Fruit fly (Drosophila melanogaster) whole organism, embryonic: ENCODE data around the gene Fas3.

Experiments used
- Antp ChIP-seq: fragments of 200-800 bp; sonication (Bioruptor generic); optimal IDR thresholded peaks from 3 replicates; lab custom pipeline; 2016; ENCODE audit warnings: missing biosample characterization, missing genetic modification characterization
- Atf6 ChIP-seq: fragments of 200-800 bp; sonication (Bioruptor generic); IDR thresholded peaks from 2 replicates; pipeline ENCODE4 v1.3.6; 2022; ENCODE audit warnings: missing biosample characterization, missing genetic modification characterization
- CG11398 ChIP-seq: fragments of 200-800 bp; sonication (Bioruptor generic); optimal IDR thresholded peaks from 2 replicates; lab custom pipeline; 2016; ENCODE audit warnings: missing biosample characterization, missing genetic modification characterization
- CG12155 ChIP-seq: fragments of 200-800 bp; sonication (Bioruptor generic); optimal IDR thresholded peaks from 3 replicates; lab custom pipeline; 2016; ENCODE audit warnings: missing biosample characterization, missing genetic modification characterization
- CG12299 ChIP-seq: fragments of 200-800 bp; sonication (Bioruptor generic); optimal IDR thresholded peaks from 2 replicates; lab custom pipeline; 2018; ENCODE audit warnings: missing biosample characterization, mild to moderate bottlenecking, missing genetic modification characterization
- CG13424 ChIP-seq: fragments of 200-800 bp; sonication (Bioruptor generic); optimal IDR thresholded peaks from 2 replicates; lab custom pipeline; 2019; ENCODE audit warnings: missing biosample characterization, mild to moderate bottlenecking, missing genetic modification characterization, moderate library complexity
- CG14014 ChIP-seq: fragments of 200-800 bp; sonication (Bioruptor generic); IDR thresholded peaks from 2 replicates; pipeline ENCODE4 v1.3.6; 2022; ENCODE audit warnings: missing biosample characterization, missing genetic modification characterization
- CG15073 ChIP-seq: fragments of 200-800 bp; sonication (Bioruptor generic); optimal IDR thresholded peaks from 2 replicates; lab custom pipeline; 2016; ENCODE audit warnings: missing biosample characterization, missing genetic modification characterization
- CG16779 ChIP-seq: fragments of 200-800 bp; sonication (Bioruptor generic); IDR thresholded peaks from 2 replicates; pipeline ENCODE4 v1.3.6; 2022; ENCODE audit warnings: missing biosample characterization, missing genetic modification characterization
- CG16815 ChIP-seq: fragments of 200-800 bp; sonication (Bioruptor generic); optimal IDR thresholded peaks from 3 replicates; lab custom pipeline; 2017; ENCODE audit warnings: missing biosample characterization, mild to moderate bottlenecking, missing genetic modification characterization
- CG18262 ChIP-seq: fragments of 200-800 bp; optimal IDR thresholded peaks from 3 replicates; lab custom pipeline; 2019; ENCODE audit warnings: missing biosample characterization, mild to moderate bottlenecking, missing genetic modification characterization, moderate library complexity
- CG18476 ChIP-seq: fragments of 200-800 bp; sonication (Bioruptor generic); optimal IDR thresholded peaks from 2 replicates; lab custom pipeline; 2016; ENCODE audit warnings: missing biosample characterization, mild to moderate bottlenecking, missing genetic modification characterization
- CG2875 ChIP-seq: fragments of 200-800 bp; sonication (Bioruptor generic); optimal IDR thresholded peaks from 2 replicates; lab custom pipeline; 2017; ENCODE audit warnings: missing biosample characterization, mild to moderate bottlenecking, missing genetic modification characterization, missing genetic modification reagents
- CG4360 ChIP-seq: fragments of 200-800 bp; sonication (Bioruptor generic); IDR thresholded peaks from 2 replicates; pipeline ENCODE4 v1.3.6; 2022; ENCODE audit warnings: missing biosample characterization, missing genetic modification characterization
- CG4707 ChIP-seq: fragments of 200-800 bp; sonication (Bioruptor generic); optimal IDR thresholded peaks from 2 replicates; lab custom pipeline; 2018; ENCODE audit warnings: missing biosample characterization, mild to moderate bottlenecking, missing genetic modification characterization, moderate library complexity
- CG5245 ChIP-seq: fragments of 200-800 bp; sonication (Bioruptor generic); optimal IDR thresholded peaks from 3 replicates; lab custom pipeline; 2016; ENCODE audit warnings: missing biosample characterization, missing genetic modification characterization
- CG6175 ChIP-seq: fragments of 200-800 bp; sonication (Bioruptor generic); IDR thresholded peaks from 3 replicates; pipeline ENCODE4 v1.3.6; 2022; ENCODE audit warnings: missing biosample characterization, missing genetic modification characterization
- CG6689 ChIP-seq: fragments of 200-800 bp; sonication (Bioruptor generic); IDR thresholded peaks from 2 replicates; pipeline ENCODE4 v1.3.6; 2022; ENCODE audit warnings: missing biosample characterization, missing genetic modification characterization
- CG6791 ChIP-seq: fragments of 200-800 bp; sonication (Bioruptor generic); IDR thresholded peaks from 3 replicates; pipeline ENCODE4 v1.3.6; 2022; ENCODE audit warnings: missing biosample characterization, missing genetic modification characterization; ENCODE audit not compliant: partially characterized antibody
- CG8924 ChIP-seq: fragments of 200-800 bp; optimal IDR thresholded peaks from 3 replicates; lab custom pipeline; 2019; ENCODE audit warnings: missing biosample characterization, mild to moderate bottlenecking, missing genetic modification characterization, moderate library complexity
- CG9727 ChIP-seq: fragments of 200-800 bp; sonication (Bioruptor generic); optimal IDR thresholded peaks from 3 replicates; lab custom pipeline; 2017; ENCODE audit warnings: missing biosample characterization, mild to moderate bottlenecking, missing genetic modification characterization
- CG9817 ChIP-seq: fragments of 200-800 bp; sonication (Bioruptor generic); optimal IDR thresholded peaks from 2 replicates; lab custom pipeline; 2018; ENCODE audit warnings: missing biosample characterization, mild to moderate bottlenecking, missing genetic modification characterization, moderate library complexity
- Drgx ChIP-seq: fragments of 200-800 bp; sonication (Bioruptor generic); IDR thresholded peaks from 2 replicates; pipeline ENCODE4 v1.3.6; 2022; ENCODE audit warnings: missing biosample characterization, missing genetic modification characterization
- HLH4C ChIP-seq: fragments of 200-800 bp; sonication (Bioruptor generic); IDR thresholded peaks from 3 replicates; pipeline ENCODE4 v1.3.6; 2022; ENCODE audit warnings: missing biosample characterization, missing genetic modification characterization; ENCODE audit not compliant: partially characterized antibody
- Hey ChIP-seq: fragments of 200-800 bp; sonication (Bioruptor generic); optimal IDR thresholded peaks from 3 replicates; lab custom pipeline; 2018; ENCODE audit warnings: missing biosample characterization, mild to moderate bottlenecking, missing genetic modification characterization
- Hmr ChIP-seq: fragments of 200-800 bp; sonication (Bioruptor generic); optimal IDR thresholded peaks from 3 replicates; lab custom pipeline; 2017; ENCODE audit warnings: mild to moderate bottlenecking, missing biosample characterization, missing genetic modification reagents, missing genetic modification characterization
- Hmx ChIP-seq: fragments of 200-800 bp; sonication (Bioruptor generic); optimal IDR thresholded peaks from 2 replicates; lab custom pipeline; 2016; ENCODE audit warnings: missing biosample characterization, missing genetic modification characterization
- Mes4 ChIP-seq: fragments of 200-800 bp; sonication (Bioruptor generic); optimal IDR thresholded peaks from 2 replicates; lab custom pipeline; 2016; ENCODE audit warnings: missing biosample characterization, missing genetic modification characterization
- Nf-YA ChIP-seq: fragments of 200-800 bp; sonication (Bioruptor generic); IDR thresholded peaks from 2 replicates; pipeline ENCODE4 v1.3.6; 2022; ENCODE audit warnings: missing biosample characterization, missing genetic modification characterization
- Pdp1 ChIP-seq, 2 experiments: fragments of 200-800 bp; sonication (Bioruptor generic); optimal IDR thresholded peaks; 3 replicates each; lab custom pipeline; 2016; ENCODE audit warnings: missing biosample characterization in 2 of 2, missing genetic modification characterization in 2 of 2, mild to moderate bottlenecking in 1 of 2, moderate library complexity in 1 of 2
- Rfx ChIP-seq: fragments of 200-800 bp; sonication (Bioruptor generic); IDR thresholded peaks from 2 replicates; pipeline ENCODE4 v1.3.6; 2022; ENCODE audit warnings: missing biosample characterization, missing genetic modification characterization
- Scr ChIP-seq: fragments of 200-800 bp; sonication (Bioruptor generic); IDR thresholded peaks from 2 replicates; pipeline ENCODE4 v1.3.6; 2022; ENCODE audit warnings: missing biosample characterization, missing genetic modification characterization; ENCODE audit not compliant: partially characterized antibody
- Spps ChIP-seq: fragments of 200-800 bp; sonication (Bioruptor generic); optimal IDR thresholded peaks from 2 replicates; lab custom pipeline; 2018; ENCODE audit warnings: missing biosample characterization, mild to moderate bottlenecking, missing genetic modification characterization
- bcd ChIP-seq: fragments of 200-800 bp; sonication (Bioruptor generic); optimal IDR thresholded peaks from 2 replicates; lab custom pipeline; 2017; ENCODE audit warnings: missing biosample characterization, mild to moderate bottlenecking, missing genetic modification characterization
- chn ChIP-seq: fragments of 200-800 bp; sonication (Bioruptor generic); optimal IDR thresholded peaks from 2 replicates; lab custom pipeline; 2016; ENCODE audit warnings: missing biosample characterization, missing genetic modification characterization
- dimm ChIP-seq: fragments of 200-800 bp; sonication (Bioruptor generic); IDR thresholded peaks from 2 replicates; pipeline ENCODE4 v1.3.6; 2022; ENCODE audit warnings: missing biosample characterization, missing genetic modification characterization
- dmrt99B ChIP-seq: fragments of 200-800 bp; sonication (Bioruptor generic); optimal IDR thresholded peaks from 2 replicates; lab custom pipeline; 2018; ENCODE audit warnings: missing biosample characterization, mild to moderate bottlenecking, missing genetic modification characterization, moderate library complexity
- emc ChIP-seq: fragments of 200-800 bp; sonication (Bioruptor generic); optimal IDR thresholded peaks from 2 replicates; lab custom pipeline; 2016; ENCODE audit warnings: missing biosample characterization, missing genetic modification characterization
- fd96Cb ChIP-seq: fragments of 200-800 bp; sonication (Bioruptor generic); optimal IDR thresholded peaks from 2 replicates; lab custom pipeline; 2018; ENCODE audit warnings: missing biosample characterization, mild to moderate bottlenecking, missing genetic modification characterization, moderate library complexity
- fu2 ChIP-seq: fragments of 200-800 bp; sonication (Bioruptor generic); optimal IDR thresholded peaks from 2 replicates; lab custom pipeline; 2016; ENCODE audit warnings: missing biosample characterization, missing genetic modification characterization
- ham ChIP-seq: fragments of 200-800 bp; sonication (Bioruptor generic); IDR thresholded peaks from 2 replicates; pipeline ENCODE4 v1.3.6; 2022; ENCODE audit warnings: missing biosample characterization, missing genetic modification characterization
- hbn ChIP-seq: fragments of 200-800 bp; sonication (Bioruptor generic); IDR thresholded peaks from 2 replicates; pipeline ENCODE4 v1.3.6; 2022; ENCODE audit warnings: missing biosample characterization, missing genetic modification characterization; ENCODE audit not compliant: partially characterized antibody
- her ChIP-seq: fragments of 200-800 bp; sonication (Bioruptor generic); optimal IDR thresholded peaks from 2 replicates; lab custom pipeline; 2016; ENCODE audit warnings: missing biosample characterization, missing genetic modification characterization
- hth ChIP-seq: fragments of >200 bp; optimal IDR thresholded peaks from 2 replicates; lab custom pipeline; 2017; ENCODE audit warnings: inconsistent platforms
- maf-S ChIP-seq: fragments of 200-800 bp; sonication (Bioruptor generic); optimal IDR thresholded peaks from 2 replicates; lab custom pipeline; 2016; ENCODE audit warnings: missing biosample characterization, missing genetic modification characterization
- nau ChIP-seq: fragments of 200-800 bp; sonication (Bioruptor generic); optimal IDR thresholded peaks from 3 replicates; lab custom pipeline; 2017; ENCODE audit warnings: missing biosample characterization, mild to moderate bottlenecking, missing genetic modification characterization, missing genetic modification reagents
- pnt ChIP-seq: fragments of 200-800 bp; sonication (Bioruptor generic); optimal IDR thresholded peaks from 3 replicates; lab custom pipeline; 2016; ENCODE audit warnings: missing biosample characterization, missing genetic modification characterization
- sim ChIP-seq: fragments of 200-800 bp; sonication (Bioruptor generic); IDR thresholded peaks from 2 replicates; pipeline ENCODE4 v1.3.6; 2022; ENCODE audit warnings: missing biosample characterization, missing genetic modification characterization
- sna ChIP-seq: fragments of 200-800 bp; sonication (Bioruptor generic); IDR thresholded peaks from 2 replicates; pipeline ENCODE4 v1.3.6; 2022; ENCODE audit warnings: missing biosample characterization, missing genetic modification characterization; ENCODE audit not compliant: partially characterized antibody
- sqz ChIP-seq: fragments of 200-800 bp; sonication (Bioruptor generic); optimal IDR thresholded peaks from 3 replicates; lab custom pipeline; 2018; ENCODE audit warnings: missing biosample characterization, mild to moderate bottlenecking, missing genetic modification characterization

Gene Fas3

dm6 chr2L:18319577-18320316 lies at the start of gene Fas3 (continued):
- TF ChIP-seq hbn (GFP tag; lab: Robert Waterston, UW) (no peak), her (GFP tag; lab: Kevin White, UChicago) (peak; percentile 57), sim (GFP tag; lab: Robert Waterston, UW) (no peak), Scr (GFP tag; lab: Robert Waterston, UW) (peak; percentile 55), ham (no peak), CG4707 (GFP tag; lab: Kevin White, UChicago) (no peak), CG12155 (no peak), emc (GFP tag; lab: Kevin White, UChicago) (no peak), chn (GFP tag; lab: Kevin White, UChicago) (no peak), CG9727 (GFP tag; lab: Kevin White, UChicago) (no peak), Rfx (GFP tag; lab: Robert Waterston, UW) (peak; percentile 32; the same call in 1 of the 2 replicates), pnt (no peak), CG6791 (GFP tag; lab: Robert Waterston, UW) (peak; percentile 70), dimm (GFP tag; lab: Robert Waterston, UW) (no peak), CG18476 (GFP tag; lab: Kevin White, UChicago) (no peak), Spps (tag; lab: Kevin White, UChicago) (no peak), Atf6 (GFP tag; lab: Robert Waterston, UW) (no peak; the same call in 1 of the 2 replicates), CG16815 (GFP tag; lab: Kevin White, UChicago) (no peak), Drgx (GFP tag; lab: Robert Waterston, UW) (peak; percentile 46; the same call in 1 of the 2 replicates), CG18262 (tag; lab: Kevin White, UChicago) (peak; percentile 32), CG9817 (no peak), CG11398 (GFP tag; lab: Kevin White, UChicago) (no peak), Nf-YA (GFP tag; lab: Robert Waterston, UW) (no peak), Hmr (GFP tag; lab: Kevin White, UChicago) (peak; percentile 40), CG12299 (tag; lab: Kevin White, UChicago) (no peak), CG15073 (GFP tag; lab: Kevin White, UChicago) (no peak), CG16779 (GFP tag; lab: Robert Waterston, UW) (no peak), CG14014 (GFP tag; lab: Robert Waterston, UW) (no peak; the same call in 1 of the 2 replicates), Hmx (no peak), CG4360 (no peak), Mes4 (GFP tag; lab: Kevin White, UChicago) (no peak), CG6175 (GFP tag; lab: Robert Waterston, UW) (peak; percentile 63; the same call in 2 of the 3 replicates), Pdp1 (GFP tag; optimal IDR thresholded peaks at IDR 0.05; lab: Kevin White, UChicago) (peak in 1 of 2 experiments; percentile 88), CG2875 (GFP tag; lab: Kevin White, UChicago) (no peak), CG5245 (GFP tag; lab: Kevin White, UChicago) (no peak), sna (GFP tag; lab: Robert Waterston, UW) (0 out of 2 replicates have a peak, but pooled peaks have one; percentile 39), nau (peak; percentile 23), CG13424 (tag; lab: Kevin White, UChicago) (no peak), Antp (peak; percentile 45), sqz (GFP tag; lab: Kevin White, UChicago) (no peak), fu2 (no peak), maf-S (no peak), CG6689 (GFP tag; lab: Robert Waterston, UW) (no peak), hth (lab: Kevin White, UChicago) (no peak), fd96Cb (tag; lab: Kevin White, UChicago) (no peak), HLH4C (GFP tag; lab: Robert Waterston, UW) (no peak; the same call in 2 of the 3 replicates), CG8924 (tag; lab: Kevin White, UChicago) (peak; percentile 53), Hey (no peak), bcd (no peak), dmrt99B (tag; lab: Kevin White, UChicago) (no peak)
